Worm (Caenorhabditis elegans) whole organism, L4 larva: ENCODE data around the gene mdf-1.

Experiments
- D1046.2 ChIP-seq: fragments of 200-800 bp; sonication (Bioruptor generic); IDR thresholded peaks from 2 replicates; pipeline ENCODE4 v1.3.6; 2022; ENCODE audit warnings: missing genetic modification characterization, missing compliant biosample characterization
- F37D6.2 ChIP-seq: sonication (generic microtip); optimal IDR thresholded peaks from 2 replicates; lab custom pipeline; 2016; ENCODE audit warnings: mild to moderate bottlenecking, missing genetic modification characterization, missing compliant biosample characterization
- F49E8.2 ChIP-seq: sonication (generic microtip); optimal IDR thresholded peaks from 2 replicates; lab custom pipeline; 2016; ENCODE audit warnings: missing compliant biosample characterization, mild to moderate bottlenecking, missing genetic modification characterization, borderline replicate concordance
- T20F7.1 ChIP-seq: fragments of 200-800 bp; sonication (Bioruptor generic); optimal IDR thresholded peaks from 2 replicates; lab custom pipeline; 2018; ENCODE audit warnings: mild to moderate bottlenecking, missing genetic modification characterization, missing compliant biosample characterization
- aha-1 ChIP-seq: fragments of 150-350 bp; peaks from one replicate; lab custom pipeline; 2014; ENCODE audit warnings: missing biosample characterization, missing genetic modification characterization
- aly-2 ChIP-seq: sonication (generic microtip); optimal IDR thresholded peaks from 2 replicates; lab custom pipeline; 2018; ENCODE audit warnings: missing biosample characterization, missing genetic modification characterization
- ctbp-1 ChIP-seq: fragments of 200-800 bp; sonication (Bioruptor generic); IDR thresholded peaks from 2 replicates; pipeline ENCODE4 v1.3.6; 2022; ENCODE audit warnings: missing genetic modification reagents, missing genetic modification characterization, missing compliant biosample characterization
- dmd-6 ChIP-seq: fragments of 200-800 bp; sonication (Bioruptor generic); IDR thresholded peaks from 2 replicates; pipeline ENCODE4 v1.3.6; 2022; ENCODE audit warnings: missing genetic modification reagents, missing genetic modification characterization, missing compliant biosample characterization
- dmd-9 ChIP-seq: fragments of 200-800 bp; sonication (Bioruptor generic); IDR thresholded peaks from 2 replicates; pipeline ENCODE4 v1.3.6; 2022; ENCODE audit warnings: missing genetic modification reagents, missing genetic modification characterization, missing compliant biosample characterization
- dpl-1 ChIP-seq: fragments of 150-350 bp; optimal IDR thresholded peaks from 2 replicates; lab custom pipeline; 2014; ENCODE audit warnings: missing biosample characterization, missing genetic modification reagents, missing genetic modification characterization
- dve-1 ChIP-seq: sonication (generic microtip); optimal IDR thresholded peaks from 2 replicates; lab custom pipeline; 2017; ENCODE audit warnings: antibody characterized with exemption, mild to moderate bottlenecking, missing genetic modification characterization, missing compliant biosample characterization; ENCODE audit not compliant: insufficient read depth
- fos-1 ChIP-seq: fragments of 150-350 bp; optimal IDR thresholded peaks from 2 replicates; lab custom pipeline; 2014; ENCODE audit warnings: missing biosample characterization, missing genetic modification characterization
- gei-8 ChIP-seq: fragments of 200-800 bp; sonication (Bioruptor generic); optimal IDR thresholded peaks from 2 replicates; lab custom pipeline; 2018; ENCODE audit warnings: mild to moderate bottlenecking, missing genetic modification characterization, missing compliant biosample characterization
- hlh-30 ChIP-seq: sonication (generic microtip); optimal IDR thresholded peaks from 2 replicates; lab custom pipeline; 2017; ENCODE audit warnings: antibody characterized with exemption, mild to moderate bottlenecking, missing genetic modification characterization, missing compliant biosample characterization; ENCODE audit not compliant: insufficient read depth
- hmg-1.1 ChIP-seq: fragments of 200-800 bp; sonication (Bioruptor generic); IDR thresholded peaks from 2 replicates; pipeline ENCODE4 v1.3.6; 2022; ENCODE audit warnings: missing genetic modification reagents, missing genetic modification characterization, missing compliant biosample characterization
- jun-1 ChIP-seq: fragments of 150-350 bp; optimal IDR thresholded peaks from 2 replicates; lab custom pipeline; 2014; ENCODE audit warnings: missing biosample characterization, missing genetic modification reagents, missing genetic modification characterization
- lin-15B ChIP-seq: fragments of 150-350 bp; sonication (generic microtip); optimal IDR thresholded peaks from 3 replicates; lab custom pipeline; 2014; ENCODE audit warnings: missing biosample characterization, missing genetic modification characterization
- lin-38 ChIP-seq: fragments of 200-800 bp; sonication (Bioruptor generic); IDR thresholded peaks from 2 replicates; pipeline ENCODE4 v1.3.6; 2022; ENCODE audit warnings: missing genetic modification reagents, missing genetic modification characterization, missing compliant biosample characterization
- lsy-2 ChIP-seq, 2 experiments: fragments of 150-350 bp in 1 of 2; sonication (generic microtip) in 1 of 2; optimal IDR thresholded peaks; 2 replicates each; lab custom pipeline; 2014 to 2017; ENCODE audit warnings: missing biosample characterization in 2 of 2, missing genetic modification characterization in 2 of 2
- madf-5 ChIP-seq, 2 experiments: fragments of 200-800 bp; sonication (Bioruptor generic); IDR thresholded peaks; 2 replicates each; pipeline ENCODE4 v1.3.6; 2022; ENCODE audit warnings: missing compliant biosample characterization in 2 of 2, missing genetic modification characterization in 2 of 2
- madf-9 ChIP-seq: fragments of 200-800 bp; sonication (Bioruptor generic); conservative IDR thresholded peaks from 2 replicates; pipeline ENCODE4 v1.3.6; 2022; ENCODE audit warnings: missing genetic modification reagents, missing genetic modification characterization, missing compliant biosample characterization
- mdl-1 ChIP-seq, 2 experiments: fragments of 150-350 bp in 1 of 2; sonication (generic microtip) in 1 of 2; optimal IDR thresholded peaks; 2 replicates each; lab custom pipeline; 2014 to 2017; ENCODE audit warnings: missing biosample characterization in 2 of 2, missing genetic modification characterization in 2 of 2
- mes-2 ChIP-seq: sonication (generic microtip); optimal IDR thresholded peaks from 2 replicates; lab custom pipeline; 2016; ENCODE audit warnings: missing genotype, mild to moderate bottlenecking, missing genetic modification characterization, missing compliant biosample characterization; ENCODE audit not compliant: poor library complexity, severe bottlenecking
- mxl-2 ChIP-seq: fragments of 200-800 bp; sonication (Bioruptor generic); conservative IDR thresholded peaks from 2 replicates; pipeline ENCODE4 v1.3.6; 2022; ENCODE audit warnings: missing genetic modification reagents, missing genetic modification characterization, missing compliant biosample characterization
- mxl-3 ChIP-seq: fragments of 200-800 bp; sonication (Bioruptor generic); optimal IDR thresholded peaks from 2 replicates; lab custom pipeline; 2018; ENCODE audit warnings: mild to moderate bottlenecking, missing genetic modification characterization, missing compliant biosample characterization
- nhr-10 ChIP-seq: fragments of 150-350 bp; optimal IDR thresholded peaks from 2 replicates; lab custom pipeline; 2014; ENCODE audit warnings: missing biosample characterization, missing genetic modification characterization
- nhr-102 ChIP-seq: sonication (generic microtip); optimal IDR thresholded peaks from 2 replicates; lab custom pipeline; 2016; ENCODE audit warnings: mild to moderate bottlenecking, missing genetic modification characterization, moderate library complexity, missing compliant biosample characterization
- nhr-28 ChIP-seq: fragments of 150-350 bp; optimal IDR thresholded peaks from 2 replicates; lab custom pipeline; 2014; ENCODE audit warnings: missing biosample characterization, missing genetic modification characterization
- nhr-42 ChIP-seq: fragments of 200-800 bp; sonication (Bioruptor generic); IDR thresholded peaks from 2 replicates; pipeline ENCODE4 v1.3.6; 2022; ENCODE audit warnings: missing genetic modification characterization, missing compliant biosample characterization
- nhr-76 ChIP-seq: fragments of 150-350 bp; optimal IDR thresholded peaks from 2 replicates; lab custom pipeline; 2014; ENCODE audit warnings: missing biosample characterization, missing genetic modification characterization
- nhr-77 ChIP-seq: fragments of 150-350 bp; optimal IDR thresholded peaks from 2 replicates; lab custom pipeline; 2014; ENCODE audit warnings: missing biosample characterization, missing genetic modification characterization
- pha-4 ChIP-seq, 2 experiments: fragments of 150-350 bp in 1 of 2; fragments of 200-800 bp in 1 of 2; sonication (Bioruptor generic) in 1 of 2; IDR thresholded peaks in 1 of 2; optimal IDR thresholded peaks in 1 of 2; 2 replicates each; pipeline versions ENCODE4 v1.3.6 to Lab custom; 2014 to 2022; ENCODE audit warnings: missing genetic modification characterization in 2 of 2, missing genetic modification reagents in 2 of 2, missing biosample characterization in 1 of 2, missing compliant biosample characterization in 1 of 2
- rbr-2 ChIP-seq: sonication (generic microtip); optimal IDR thresholded peaks from 2 replicates; lab custom pipeline; 2016; ENCODE audit warnings: missing genotype, missing genetic modification characterization, missing compliant biosample characterization
- sdz-12 ChIP-seq: fragments of 200-800 bp; sonication (Bioruptor generic); optimal IDR thresholded peaks from 2 replicates; lab custom pipeline; 2018; ENCODE audit warnings: mild to moderate bottlenecking, missing genetic modification characterization, missing compliant biosample characterization
- skn-1 ChIP-seq: fragments of 150-350 bp; optimal IDR thresholded peaks from 2 replicates; lab custom pipeline; 2014; ENCODE audit warnings: missing biosample characterization, missing genetic modification characterization
- spr-1 ChIP-seq: sonication (generic microtip); optimal IDR thresholded peaks from 2 replicates; lab custom pipeline; 2016; ENCODE audit warnings: mild to moderate bottlenecking, missing genetic modification characterization, missing compliant biosample characterization
- spr-3 ChIP-seq: fragments of 200-800 bp; sonication (Bioruptor generic); optimal IDR thresholded peaks from 2 replicates; lab custom pipeline; 2018; ENCODE audit warnings: mild to moderate bottlenecking, missing genetic modification characterization, missing compliant biosample characterization
- tag-97 ChIP-seq: fragments of 200-800 bp; sonication (Bioruptor generic); IDR thresholded peaks from 2 replicates; pipeline ENCODE4 v1.3.6; 2022; ENCODE audit warnings: missing genetic modification characterization, missing compliant biosample characterization
- unc-39 ChIP-seq: sonication (generic microtip); optimal IDR thresholded peaks from 2 replicates; lab custom pipeline; 2017; ENCODE audit warnings: missing biosample characterization, missing genetic modification characterization
- unc-62 ChIP-seq, 3 experiments: fragments of 150-350 bp in 1 of 3; sonication (generic microtip); optimal IDR thresholded peaks in 2 of 3; peaks in 1 of 3; 1 replicate in 1 of 3; 2 replicates in 2 of 3; lab custom pipeline; 2014 to 2017; ENCODE audit warnings: missing biosample characterization in 3 of 3, missing genetic modification characterization in 3 of 3, missing genetic modification reagents in 3 of 3, missing genotype in 1 of 3
- zfp-2 ChIP-seq: sonication (generic microtip); optimal IDR thresholded peaks from 2 replicates; lab custom pipeline; 2016; ENCODE audit warnings: mild to moderate bottlenecking, missing genetic modification characterization, missing compliant biosample characterization
- ztf-11 ChIP-seq: fragments of 150-350 bp; optimal IDR thresholded peaks from 2 replicates; lab custom pipeline; 2014; ENCODE audit warnings: missing biosample characterization, missing genetic modification characterization

mdf-1 gene

ce11 chrV:9524099-9524498 is 19.9 kb downstream of the mdf-1 start, which contains the start of gene C50F4.9:
Gene C50F4.9, minus strand, starts transcription at chrV:9524199.
- no peak for TF ChIP-seq madf-5 (GFP tag; IDR thresholded peaks at IDR 0.05; lab: Robert Waterston, UW)
- no peak for TF ChIP-seq dve-1 (tag; lab: Kevin White, UChicago)
- no peak for TF ChIP-seq jun-1 (tag; lab: Kevin White, UChicago)
- no peak for TF ChIP-seq sdz-12 (GFP tag; lab: Kevin White, UChicago)
- no peak for TF ChIP-seq fos-1 (tag; lab: Kevin White, UChicago)
- no peak for TF ChIP-seq rbr-2
- no peak for TF ChIP-seq lin-15B (tag; lab: Kevin White, UChicago)
- no peak for TF ChIP-seq mxl-2
- no peak for TF ChIP-seq madf-9 (GFP tag; lab: Robert Waterston, UW)
- no peak for TF ChIP-seq skn-1 (tag; lab: Kevin White, UChicago)
- TF ChIP-seq nhr-10 (tag; lab: Kevin White, UChicago) = no peak
- no peak for TF ChIP-seq tag-97 (GFP tag; lab: Robert Waterston, UW)
- TF ChIP-seq unc-62 (GFP tag; optimal IDR thresholded peaks at IDR 0.05 in 1 of 2; lab: Kevin White, UChicago) = no peak
- TF ChIP-seq unc-62 (tag; optimal IDR thresholded peaks at IDR 0.05; lab: Kevin White, UChicago) = no peak
- TF ChIP-seq F37D6.2 (tag; lab: Kevin White, UChicago) = no peak
- no peak for TF ChIP-seq pha-4 (GFP tag; IDR thresholded peaks at IDR 0.05; lab: Robert Waterston, UW)
- no peak for TF ChIP-seq pha-4 (tag; optimal IDR thresholded peaks at IDR 0.05; lab: Kevin White, UChicago)
- no peak for TF ChIP-seq nhr-102 (tag; lab: Kevin White, UChicago)

ce11 chrV:9521697-9522096 is 22.3 kb downstream of the mdf-1 start:
- peak in 1 of 2 experiments; percentile 62 for TF ChIP-seq unc-62 (GFP tag; optimal IDR thresholded peaks at IDR 0.05 in 1 of 2; lab: Kevin White, UChicago)
- TF ChIP-seq unc-62 (tag; optimal IDR thresholded peaks at IDR 0.05; lab: Kevin White, UChicago) = no peak
- no peak for TF ChIP-seq mxl-3 (GFP tag; lab: Kevin White, UChicago)
- no peak for TF ChIP-seq dmd-9 (GFP tag; lab: Robert Waterston, UW)
- TF ChIP-seq aha-1 = peak; percentile 46
- TF ChIP-seq aly-2 (tag; lab: Kevin White, UChicago) = no peak
- no peak for TF ChIP-seq nhr-76 (tag; lab: Kevin White, UChicago)
- no peak for TF ChIP-seq mdl-1 (tag; optimal IDR thresholded peaks at IDR 0.05; lab: Kevin White, UChicago)

- TF ChIP-seq lsy-2 (tag; optimal IDR thresholded peaks at IDR 0.05; lab: Kevin White, UChicago) (no peak), dve-1 (tag; lab: Kevin White, UChicago) (peak; percentile 24), hmg-1.1 (no peak), unc-62 (GFP tag; optimal IDR thresholded peaks at IDR 0.05 in 1 of 2; lab: Kevin White, UChicago) (peak in 1 of 2 experiments; percentile 35), unc-62 (tag; optimal IDR thresholded peaks at IDR 0.05; lab: Kevin White, UChicago) (no peak), dmd-6 (GFP tag; lab: Robert Waterston, UW) (no peak), mxl-3 (GFP tag; lab: Kevin White, UChicago) (no peak), nhr-28 (tag; lab: Kevin White, UChicago) (peak; percentile 39)
These were observed 25.2 kb downstream of the mdf-1 start, which contains the start of gene C50F4.8 for ce11 chrV:9518832-9519231. Gene C50F4.8, minus strand, starts transcription at chrV:9518859.

- TF ChIP-seq hlh-30 (tag; lab: Kevin White, UChicago) (peak; percentile 83), rbr-2 (no peak), nhr-102 (tag; lab: Kevin White, UChicago) (no peak), zfp-2 (tag; lab: Kevin White, UChicago) (no peak), D1046.2 (GFP tag; lab: Robert Waterston, UW) (no peak), mes-2 (tag; lab: Kevin White, UChicago) (no peak), mxl-3 (GFP tag; lab: Kevin White, UChicago) (peak; percentile 69), F49E8.2 (no peak), sdz-12 (GFP tag; lab: Kevin White, UChicago) (no peak), spr-1 (no peak), dpl-1 (GFP tag; lab: Kevin White, UChicago) (no peak), unc-39 (tag; lab: Kevin White, UChicago) (no peak), gei-8 (GFP tag; lab: Kevin White, UChicago) (no peak), ctbp-1 (GFP tag; lab: Robert Waterston, UW) (no peak), nhr-76 (tag; lab: Kevin White, UChicago) (peak; percentile 12), dmd-6 (GFP tag; lab: Robert Waterston, UW) (peak; percentile 84), nhr-77 (tag; lab: Kevin White, UChicago) (peak; percentile 34), ztf-11 (tag; lab: Kevin White, UChicago) (no peak), spr-3 (GFP tag; lab: Kevin White, UChicago) (no peak), T20F7.1 (peak; percentile 3), lin-38 (GFP tag; lab: Robert Waterston, UW) (no peak), nhr-42 (GFP tag; lab: Robert Waterston, UW) (no peak), F37D6.2 (tag; lab: Kevin White, UChicago) (no peak), dve-1 (tag; lab: Kevin White, UChicago) (peak; percentile 82), madf-9 (GFP tag; lab: Robert Waterston, UW) (no peak)
These were observed 27.7 kb downstream of the mdf-1 start for ce11 chrV:9516280-9516679.
